Worm (Caenorhabditis elegans) whole organism, early embryonic: ENCODE measurements around the gene str-111.

Source experiments
- B0310.2 ChIP-seq: sonication (generic microtip); optimal IDR thresholded peaks from 2 replicates; lab custom pipeline; 2016; ENCODE audit warnings: mild to moderate bottlenecking, missing genetic modification characterization, missing compliant biosample characterization
- F13C5.2 ChIP-seq: sonication (generic microtip); optimal IDR thresholded peaks from 2 replicates; lab custom pipeline; 2017; ENCODE audit warnings: mild to moderate bottlenecking, missing genetic modification characterization, inconsistent platforms, missing compliant biosample characterization
- aly-1 ChIP-seq: sonication (generic microtip); optimal IDR thresholded peaks from 2 replicates; lab custom pipeline; 2016; ENCODE audit warnings: missing genetic modification characterization, missing compliant biosample characterization
- ama-1 ChIP-seq: fragments of 150-350 bp; optimal IDR thresholded peaks from 2 replicates; lab custom pipeline; 2014
- ceh-13 ChIP-seq: fragments of 200-800 bp; sonication (Bioruptor generic); optimal IDR thresholded peaks from 2 replicates; lab custom pipeline; 2018; ENCODE audit warnings: mild to moderate bottlenecking, missing genetic modification characterization, missing compliant biosample characterization
- ceh-36 ChIP-seq: sonication (generic microtip); optimal IDR thresholded peaks from 2 replicates; lab custom pipeline; 2016; ENCODE audit warnings: missing genetic modification characterization, inconsistent platforms, missing compliant biosample characterization
- ets-7 ChIP-seq: sonication (generic microtip); optimal IDR thresholded peaks from 2 replicates; lab custom pipeline; 2016; ENCODE audit warnings: missing genotype, missing genetic modification characterization, missing compliant biosample characterization
- flt-1 ChIP-seq: fragments of 200-800 bp; sonication (Bioruptor generic); IDR thresholded peaks from 2 replicates; pipeline ENCODE4 v1.3.6; 2022; ENCODE audit warnings: missing genetic modification characterization, missing compliant biosample characterization
- hmbx-1 ChIP-seq: sonication (generic microtip); optimal IDR thresholded peaks from 2 replicates; lab custom pipeline; 2016; ENCODE audit warnings: mild to moderate bottlenecking, missing genetic modification characterization, missing compliant biosample characterization
- hmg-4 ChIP-seq: fragments of 200-800 bp; sonication (Bioruptor generic); optimal IDR thresholded peaks from 2 replicates; lab custom pipeline; 2018; ENCODE audit warnings: mild to moderate bottlenecking, missing genetic modification characterization, missing compliant biosample characterization
- hnd-1 ChIP-seq: sonication (generic microtip); optimal IDR thresholded peaks from 2 replicates; lab custom pipeline; 2016; ENCODE audit warnings: missing genetic modification characterization, missing compliant biosample characterization
- pes-1 ChIP-seq: fragments of 200-800 bp; sonication (Bioruptor generic); IDR thresholded peaks from 2 replicates; pipeline ENCODE4 v1.3.6; 2022; ENCODE audit warnings: missing genetic modification reagents, missing genetic modification characterization, missing compliant biosample characterization
- scrt-1 ChIP-seq: fragments of 200-800 bp; sonication (Bioruptor generic); IDR thresholded peaks from 2 replicates; pipeline ENCODE4 v1.3.6; 2022; ENCODE audit warnings: missing genetic modification characterization, missing compliant biosample characterization
- sea-1 ChIP-seq: fragments of 200-800 bp; sonication (Bioruptor generic); conservative IDR thresholded peaks from 2 replicates; pipeline ENCODE4 v1.3.6; 2022; ENCODE audit warnings: missing genetic modification characterization, missing compliant biosample characterization
- tbx-11 ChIP-seq: fragments of 200-800 bp; sonication (Bioruptor generic); IDR thresholded peaks from 2 replicates; pipeline ENCODE4 v1.3.6; 2022; ENCODE audit warnings: missing genetic modification characterization, missing compliant biosample characterization
- tbx-37 ChIP-seq: fragments of 200-800 bp; sonication (Bioruptor generic); conservative IDR thresholded peaks from 2 replicates; pipeline ENCODE4 v1.3.6; 2022; ENCODE audit warnings: missing genetic modification reagents, missing genetic modification characterization, missing compliant biosample characterization
- tra-4 ChIP-seq: sonication (generic microtip); optimal IDR thresholded peaks from 2 replicates; lab custom pipeline; 2017; ENCODE audit warnings: missing genetic modification characterization, missing compliant biosample characterization

The str-111 gene

ce11 chrV:16182918-16183317 lies 14.0 kb upstream of the str-111 start, which contains the start of gene srh-277:
srh-277 (plus strand) TSS chrV:16183218.
- TF ChIP-seq sea-1 (GFP tag; lab: Robert Waterston, UW) (no peak), hmbx-1 (tag; lab: Kevin White, UChicago) (no peak)

- TF ChIP-seq hmg-4 (GFP tag; lab: Kevin White, UChicago) = no peak
- TF ChIP-seq ets-7 = no peak
- no peak for TF ChIP-seq tbx-11
- TF ChIP-seq scrt-1 (GFP tag; lab: Robert Waterston, UW) = no peak
- TF ChIP-seq sea-1 (GFP tag; lab: Robert Waterston, UW) = no peak
- TF ChIP-seq flt-1 (GFP tag; lab: Robert Waterston, UW) = no peak
- no peak for TF ChIP-seq F13C5.2 (tag; lab: Kevin White, UChicago)
- TF ChIP-seq tbx-37 = no peak
- TF ChIP-seq pes-1 (GFP tag; lab: Robert Waterston, UW) = no peak
- TF ChIP-seq aly-1 (tag; lab: Kevin White, UChicago) = no peak
- no peak for TF ChIP-seq tra-4 (tag; lab: Kevin White, UChicago)
- no peak for TF ChIP-seq ceh-13 (GFP tag; lab: Kevin White, UChicago)
- TF ChIP-seq ceh-36 (tag; lab: Kevin White, UChicago) = no peak
- no peak for TF ChIP-seq B0310.2
- TF ChIP-seq hmbx-1 (tag; lab: Kevin White, UChicago) = no peak
- TF ChIP-seq hnd-1 (tag; lab: Kevin White, UChicago) = no peak
- TF ChIP-seq ama-1 = no peak
These were observed 13.2 kb upstream of the str-111 start, which contains the start of gene srz-13 for ce11 chrV:16182110-16182509. srz-13 (plus strand) TSS chrV:16182410.

- no peak for TF ChIP-seq ama-1
- no peak for TF ChIP-seq aly-1 (tag; lab: Kevin White, UChicago)
- TF ChIP-seq tra-4 (tag; lab: Kevin White, UChicago) = no peak
- no peak for TF ChIP-seq F13C5.2 (tag; lab: Kevin White, UChicago)
- TF ChIP-seq hmg-4 (GFP tag; lab: Kevin White, UChicago) = no peak
- TF ChIP-seq scrt-1 (GFP tag; lab: Robert Waterston, UW) = no peak
- TF ChIP-seq ceh-13 (GFP tag; lab: Kevin White, UChicago) = no peak
- no peak for TF ChIP-seq tbx-37
- no peak for TF ChIP-seq ceh-36 (tag; lab: Kevin White, UChicago)
- no peak for TF ChIP-seq pes-1 (GFP tag; lab: Robert Waterston, UW)
- TF ChIP-seq hnd-1 (tag; lab: Kevin White, UChicago) = no peak
- no peak for TF ChIP-seq flt-1 (GFP tag; lab: Robert Waterston, UW)
- TF ChIP-seq B0310.2 = no peak
These were observed 11.4 kb upstream of the str-111 start, which contains the start of gene str-106 for ce11 chrV:16180350-16180749. str-106 (plus strand) TSS chrV:16180650.

- TF ChIP-seq hnd-1 (tag; lab: Kevin White, UChicago) = no peak
- TF ChIP-seq F13C5.2 (tag; lab: Kevin White, UChicago) = no peak
- TF ChIP-seq ceh-13 (GFP tag; lab: Kevin White, UChicago) = no peak
- no peak for TF ChIP-seq B0310.2
- TF ChIP-seq hmbx-1 (tag; lab: Kevin White, UChicago) = no peak
- no peak for TF ChIP-seq ets-7
- TF ChIP-seq scrt-1 (GFP tag; lab: Robert Waterston, UW) = no peak
- no peak for TF ChIP-seq pes-1 (GFP tag; lab: Robert Waterston, UW)
- no peak for TF ChIP-seq aly-1 (tag; lab: Kevin White, UChicago)
- TF ChIP-seq sea-1 (GFP tag; lab: Robert Waterston, UW) = no peak
- TF ChIP-seq tbx-37 = no peak
- no peak for TF ChIP-seq hmg-4 (GFP tag; lab: Kevin White, UChicago)
- no peak for TF ChIP-seq flt-1 (GFP tag; lab: Robert Waterston, UW)
- TF ChIP-seq ama-1 = no peak
- TF ChIP-seq ceh-36 (tag; lab: Kevin White, UChicago) = no peak
- no peak for TF ChIP-seq tbx-11
- TF ChIP-seq tra-4 (tag; lab: Kevin White, UChicago) = no peak
These were observed 6.8 kb upstream of the str-111 start, which contains the start of gene cyp-33D1 for ce11 chrV:16175757-16176156. cyp-33D1 (minus strand) TSS chrV:16175857.

ce11 chrV:16175227-16175626 lies 6.3 kb upstream of the str-111 start:
- no peak for TF ChIP-seq hmg-4 (GFP tag; lab: Kevin White, UChicago)

ce11 chrV:16174109-16174508 lies 5.2 kb upstream of the str-111 start:
- TF ChIP-seq tra-4 (tag; lab: Kevin White, UChicago) (no peak), tbx-37 (no peak), ets-7 (no peak), hnd-1 (tag; lab: Kevin White, UChicago) (no peak)

ce11 chrV:16171721-16172120 lies 2.8 kb upstream of the str-111 start, which contains the start of gene K05D4.9:
K05D4.9 (minus strand) TSS chrV:16171821.
- TF ChIP-seq tra-4 (tag; lab: Kevin White, UChicago) = no peak
- TF ChIP-seq sea-1 (GFP tag; lab: Robert Waterston, UW) = no peak
- no peak for TF ChIP-seq B0310.2
- TF ChIP-seq pes-1 (GFP tag; lab: Robert Waterston, UW) = no peak
- no peak for TF ChIP-seq tbx-11
- no peak for TF ChIP-seq ama-1
- no peak for TF ChIP-seq hmbx-1 (tag; lab: Kevin White, UChicago)
- TF ChIP-seq F13C5.2 (tag; lab: Kevin White, UChicago) = no peak
- TF ChIP-seq aly-1 (tag; lab: Kevin White, UChicago) = no peak
- TF ChIP-seq ceh-36 (tag; lab: Kevin White, UChicago) = no peak
- no peak for TF ChIP-seq scrt-1 (GFP tag; lab: Robert Waterston, UW)
- TF ChIP-seq hnd-1 (tag; lab: Kevin White, UChicago) = no peak
- TF ChIP-seq flt-1 (GFP tag; lab: Robert Waterston, UW) = no peak
- TF ChIP-seq ets-7 = no peak
- no peak for TF ChIP-seq hmg-4 (GFP tag; lab: Kevin White, UChicago)
- no peak for TF ChIP-seq tbx-37

ce11 chrV:16165936-16166335 lies 3.0 kb downstream of the str-111 start, which contains the start of gene str-108:
str-108 (plus strand) TSS chrV:16166236.
- no peak for TF ChIP-seq hnd-1 (tag; lab: Kevin White, UChicago)
- no peak for TF ChIP-seq ets-7
- no peak for TF ChIP-seq scrt-1 (GFP tag; lab: Robert Waterston, UW)
- no peak for TF ChIP-seq F13C5.2 (tag; lab: Kevin White, UChicago)
- TF ChIP-seq flt-1 (GFP tag; lab: Robert Waterston, UW) = no peak
- TF ChIP-seq tbx-11 = no peak
- no peak for TF ChIP-seq B0310.2
- TF ChIP-seq hmbx-1 (tag; lab: Kevin White, UChicago) = no peak
- TF ChIP-seq sea-1 (GFP tag; lab: Robert Waterston, UW) = no peak
- TF ChIP-seq ama-1 = no peak
- TF ChIP-seq tra-4 (tag; lab: Kevin White, UChicago) = no peak
- TF ChIP-seq pes-1 (GFP tag; lab: Robert Waterston, UW) = no peak
- TF ChIP-seq tbx-37 = no peak
- TF ChIP-seq hmg-4 (GFP tag; lab: Kevin White, UChicago) = no peak
- TF ChIP-seq aly-1 (tag; lab: Kevin White, UChicago) = no peak
- TF ChIP-seq ceh-36 (tag; lab: Kevin White, UChicago) = no peak
- TF ChIP-seq ceh-13 (GFP tag; lab: Kevin White, UChicago) = no peak
